Worm (Caenorhabditis elegans) whole organism, L4/young adult: ENCODE measurements around the gene R05A10.8.

Source experiments
- dao-5 ChIP-seq: sonication (generic microtip); optimal IDR thresholded peaks from 2 replicates; lab custom pipeline; 2016; ENCODE audit warnings: missing genotype, missing genetic modification characterization, moderate library complexity, missing compliant biosample characterization
- him-1 ChIP-seq: sonication (generic microtip); optimal IDR thresholded peaks from 2 replicates; lab custom pipeline; 2016; ENCODE audit warnings: missing genotype, missing genetic modification reagents, missing genetic modification characterization, missing compliant biosample characterization

- no peak for TF ChIP-seq him-1 (tag; lab: Kevin White, UChicago)
- TF ChIP-seq dao-5: no peak
Observed at ce11 chrIV:14115045-14115444, 42.9 kb downstream of the R05A10.8 start.
